Worm (Caenorhabditis elegans) whole organism, L1 larva: ENCODE results near the gene mec-7.

ENCODE experiments used
- C04F5.9 ChIP-seq: sonication (generic microtip); optimal IDR thresholded peaks from 2 replicates; lab custom pipeline; 2016; ENCODE audit warnings: missing genetic modification characterization, missing compliant biosample characterization
- aha-1 ChIP-seq: fragments of 150-350 bp; optimal IDR thresholded peaks from 2 replicates; lab custom pipeline; 2014; ENCODE audit warnings: missing biosample characterization, missing genetic modification characterization
- alr-1 ChIP-seq: fragments of 200-800 bp; sonication (Bioruptor generic); optimal IDR thresholded peaks from 2 replicates; lab custom pipeline; 2018; ENCODE audit warnings: borderline replicate concordance, mild to moderate bottlenecking, missing genetic modification characterization, missing compliant biosample characterization
- aly-2 ChIP-seq: fragments of 150-350 bp; optimal IDR thresholded peaks from 2 replicates; lab custom pipeline; 2014; ENCODE audit warnings: missing biosample characterization, missing genetic modification characterization
- ceh-8 ChIP-seq: fragments of 200-800 bp; sonication (Bioruptor generic); optimal IDR thresholded peaks from 2 replicates; lab custom pipeline; 2018; ENCODE audit warnings: mild to moderate bottlenecking, missing genetic modification characterization, moderate library complexity, missing compliant biosample characterization
- ceh-82 ChIP-seq, 3 experiments: fragments of 150-350 bp in 1 of 3; sonication (generic microtip) in 2 of 3; optimal IDR thresholded peaks; 2 replicates each; lab custom pipeline; 2014 to 2017; ENCODE audit warnings: missing biosample characterization in 3 of 3, missing genetic modification characterization in 3 of 3
- ceh-88 ChIP-seq: fragments of 200-800 bp; sonication (Bioruptor generic); IDR thresholded peaks from 2 replicates; pipeline ENCODE4 v1.3.6; 2022; ENCODE audit warnings: missing genetic modification characterization, missing compliant biosample characterization
- ces-1 ChIP-seq: fragments of 150-350 bp; optimal IDR thresholded peaks from 2 replicates; lab custom pipeline; 2014; ENCODE audit warnings: missing biosample characterization, missing genetic modification reagents, missing genetic modification characterization
- dsc-1 ChIP-seq: sonication (generic microtip); optimal IDR thresholded peaks from 2 replicates; lab custom pipeline; 2016; ENCODE audit warnings: mild to moderate bottlenecking, missing genetic modification characterization, missing compliant biosample characterization
- efl-1 ChIP-seq, 4 experiments: fragments of 150-350 bp; optimal IDR thresholded peaks in 3 of 4; peaks in 1 of 4; 1 replicate in 1 of 4; 2 replicates in 3 of 4; lab custom pipeline; 2014; ENCODE audit warnings: missing biosample characterization in 2 of 4, missing genetic modification characterization in 2 of 4, missing genetic modification reagents in 2 of 4
- efl-3 ChIP-seq: fragments of 200-800 bp; sonication (Bioruptor generic); optimal IDR thresholded peaks from 2 replicates; lab custom pipeline; 2018; ENCODE audit warnings: mild to moderate bottlenecking, missing genetic modification characterization, missing compliant biosample characterization
- egl-13 ChIP-seq: sonication (generic microtip); optimal IDR thresholded peaks from 2 replicates; lab custom pipeline; 2016; ENCODE audit warnings: missing genotype, missing genetic modification reagents, missing genetic modification characterization, missing compliant biosample characterization
- egl-27 ChIP-seq, 2 experiments: fragments of 150-350 bp in 1 of 2; sonication (generic microtip); optimal IDR thresholded peaks; 3 replicates each; lab custom pipeline; 2017 to 2018; ENCODE audit warnings: missing biosample characterization in 2 of 2, missing genetic modification characterization in 2 of 2, missing genetic modification reagents in 2 of 2
- elt-3 ChIP-seq, 6 experiments: fragments of 150-350 bp in 1 of 6; sonication (generic microtip); optimal IDR thresholded peaks; 2 replicates each; lab custom pipeline; 2017 to 2018; ENCODE audit warnings: missing biosample characterization in 6 of 6, missing genetic modification characterization in 6 of 6, inconsistent platforms in 1 of 6
- ets-5 ChIP-seq: fragments of 200-800 bp; sonication (Bioruptor generic); IDR thresholded peaks from 2 replicates; pipeline ENCODE4 v1.3.6; 2022; ENCODE audit warnings: missing genetic modification characterization, missing compliant biosample characterization
- fos-1 ChIP-seq: fragments of 150-350 bp; optimal IDR thresholded peaks from 2 replicates; lab custom pipeline; 2014; ENCODE audit warnings: missing biosample characterization, missing genetic modification characterization
- grh-1 ChIP-seq: fragments of 200-800 bp; sonication (Bioruptor generic); IDR thresholded peaks from 2 replicates; pipeline ENCODE4 v1.3.6; 2022; ENCODE audit warnings: missing genetic modification reagents, missing genetic modification characterization, missing compliant biosample characterization
- hlh-17 ChIP-seq: fragments of 200-800 bp; sonication (Bioruptor generic); optimal IDR thresholded peaks from 2 replicates; lab custom pipeline; 2018; ENCODE audit warnings: missing genetic modification characterization, mild to moderate bottlenecking, missing compliant biosample characterization, moderate library complexity, borderline replicate concordance
- hlh-4 ChIP-seq: sonication (generic microtip); optimal IDR thresholded peaks from 2 replicates; lab custom pipeline; 2016; ENCODE audit warnings: mild to moderate bottlenecking, missing genetic modification characterization, missing compliant biosample characterization
- jun-1 ChIP-seq: fragments of 150-350 bp; optimal IDR thresholded peaks from 2 replicates; lab custom pipeline; 2014; ENCODE audit warnings: missing biosample characterization, missing genetic modification reagents, missing genetic modification characterization
- lin-13 ChIP-seq: fragments of 150-350 bp; optimal IDR thresholded peaks from 2 replicates; lab custom pipeline; 2014; ENCODE audit warnings: missing biosample characterization, missing genetic modification reagents, missing genetic modification characterization
- lin-15B ChIP-seq: fragments of 150-350 bp; sonication (generic microtip); optimal IDR thresholded peaks from 3 replicates; lab custom pipeline; 2014; ENCODE audit warnings: missing biosample characterization, missing genetic modification characterization
- lin-35 ChIP-seq, 2 experiments: fragments of 150-350 bp; optimal IDR thresholded peaks; 2 replicates each; lab custom pipeline; 2014; ENCODE audit warnings: missing biosample characterization in 2 of 2, missing genetic modification characterization in 2 of 2, missing genetic modification reagents in 2 of 2
- lir-3 ChIP-seq: sonication (generic microtip); optimal IDR thresholded peaks from 2 replicates; lab custom pipeline; 2016; ENCODE audit warnings: mild to moderate bottlenecking, missing genetic modification characterization, moderate library complexity, missing compliant biosample characterization; ENCODE audit not compliant: poor library complexity
- lsy-2 ChIP-seq, 2 experiments: fragments of 150-350 bp; optimal IDR thresholded peaks; 2 replicates each; lab custom pipeline; 2014; ENCODE audit warnings: missing biosample characterization in 2 of 2, missing genetic modification characterization in 2 of 2
- mab-9 ChIP-seq: fragments of 200-800 bp; sonication (Bioruptor generic); IDR thresholded peaks from 2 replicates; pipeline ENCODE4 v1.3.6; 2022; ENCODE audit warnings: missing genetic modification reagents, missing genetic modification characterization, missing compliant biosample characterization
- mep-1 ChIP-seq: fragments of 150-350 bp; optimal IDR thresholded peaks from 2 replicates; lab custom pipeline; 2014; ENCODE audit warnings: missing biosample characterization, missing genetic modification characterization
- nhr-12 ChIP-seq: sonication (generic microtip); optimal IDR thresholded peaks from 2 replicates; lab custom pipeline; 2017; ENCODE audit warnings: missing biosample characterization, missing genetic modification characterization
- nhr-20 ChIP-seq: sonication (generic microtip); optimal IDR thresholded peaks from 2 replicates; lab custom pipeline; 2016; ENCODE audit warnings: mild to moderate bottlenecking, missing genetic modification characterization, missing compliant biosample characterization
- nhr-237 ChIP-seq: fragments of 150-350 bp; optimal IDR thresholded peaks from 2 replicates; lab custom pipeline; 2014; ENCODE audit warnings: missing biosample characterization, missing genetic modification characterization
- nhr-28 ChIP-seq: fragments of 150-350 bp; optimal IDR thresholded peaks from 2 replicates; lab custom pipeline; 2014; ENCODE audit warnings: missing biosample characterization, missing genetic modification characterization
- nhr-47 ChIP-seq: sonication (generic microtip); optimal IDR thresholded peaks from 2 replicates; lab custom pipeline; 2016; ENCODE audit warnings: mild to moderate bottlenecking, missing genetic modification characterization, moderate library complexity, missing compliant biosample characterization
- nhr-71 ChIP-seq: sonication (generic microtip); optimal IDR thresholded peaks from 2 replicates; lab custom pipeline; 2016; ENCODE audit warnings: mild to moderate bottlenecking, missing genetic modification characterization, moderate library complexity, missing compliant biosample characterization
- nhr-76 ChIP-seq: sonication (generic microtip); optimal IDR thresholded peaks from 2 replicates; lab custom pipeline; 2017; ENCODE audit warnings: missing biosample characterization, missing genetic modification characterization
- nhr-84 ChIP-seq: sonication (generic microtip); optimal IDR thresholded peaks from 2 replicates; lab custom pipeline; 2017; ENCODE audit warnings: missing biosample characterization, missing genetic modification characterization
- nhr-85 ChIP-seq: sonication (generic microtip); peaks from one replicate; lab custom pipeline; 2016; ENCODE audit warnings: missing genetic modification characterization, inconsistent platforms, missing compliant biosample characterization
- nhr-90 ChIP-seq: sonication (generic microtip); optimal IDR thresholded peaks from 2 replicates; lab custom pipeline; 2016; ENCODE audit warnings: mild to moderate bottlenecking, missing genetic modification characterization, missing compliant biosample characterization; ENCODE audit not compliant: poor library complexity
- pax-3 ChIP-seq: fragments of 200-800 bp; sonication (Bioruptor generic); optimal IDR thresholded peaks from 2 replicates; lab custom pipeline; 2018; ENCODE audit warnings: mild to moderate bottlenecking, missing genetic modification characterization, moderate library complexity, missing compliant biosample characterization
- pqm-1 ChIP-seq: sonication (generic microtip); optimal IDR thresholded peaks from 3 replicates; lab custom pipeline; 2017; ENCODE audit warnings: missing biosample characterization, missing genetic modification characterization
- rnt-1 ChIP-seq: sonication (generic microtip); optimal IDR thresholded peaks from 2 replicates; lab custom pipeline; 2016; ENCODE audit warnings: mild to moderate bottlenecking, missing genetic modification characterization, moderate library complexity, missing compliant biosample characterization
- skn-1 ChIP-seq: fragments of 150-350 bp; optimal IDR thresholded peaks from 2 replicates; lab custom pipeline; 2014; ENCODE audit warnings: missing biosample characterization, missing genetic modification characterization
- snpc-4 ChIP-seq: fragments of 150-350 bp; optimal IDR thresholded peaks from 2 replicates; lab custom pipeline; 2014; ENCODE audit warnings: missing biosample characterization, missing genetic modification characterization
- swsn-7 ChIP-seq: sonication (generic microtip); optimal IDR thresholded peaks from 2 replicates; lab custom pipeline; 2016; ENCODE audit warnings: missing genetic modification characterization, missing compliant biosample characterization
- tbx-2 ChIP-seq: sonication (generic microtip); optimal IDR thresholded peaks from 2 replicates; lab custom pipeline; 2016; ENCODE audit warnings: missing genetic modification characterization, missing compliant biosample characterization
- tlp-1 ChIP-seq: fragments of 150-350 bp; optimal IDR thresholded peaks from 2 replicates; lab custom pipeline; 2014; ENCODE audit warnings: missing biosample characterization, missing genetic modification characterization
- unc-130 ChIP-seq: fragments of 150-350 bp; optimal IDR thresholded peaks from 2 replicates; lab custom pipeline; 2017; ENCODE audit warnings: missing biosample characterization, missing genetic modification characterization, inconsistent platforms
- unc-30 ChIP-seq: sonication (generic microtip); optimal IDR thresholded peaks from 2 replicates; lab custom pipeline; 2017; ENCODE audit warnings: missing biosample characterization, missing genetic modification characterization
- unc-98 ChIP-seq: fragments of 200-800 bp; sonication (Bioruptor generic); IDR thresholded peaks from 2 replicates; pipeline ENCODE4 v1.3.6; 2022; ENCODE audit warnings: missing genetic modification characterization, missing compliant biosample characterization
- zag-1 ChIP-seq: fragments of 150-350 bp; optimal IDR thresholded peaks from 2 replicates; lab custom pipeline; 2014; ENCODE audit warnings: missing biosample characterization, missing genetic modification characterization
- zip-4 ChIP-seq: fragments of 200-800 bp; sonication (Bioruptor generic); optimal IDR thresholded peaks from 2 replicates; lab custom pipeline; 2018; ENCODE audit warnings: mild to moderate bottlenecking, missing genetic modification characterization, moderate library complexity, missing compliant biosample characterization
- ztf-11 ChIP-seq, 2 experiments: sonication (generic microtip); optimal IDR thresholded peaks; 2 replicates each; lab custom pipeline; 2016 to 2017; ENCODE audit warnings: missing genetic modification characterization in 2 of 2, missing biosample characterization in 1 of 2, missing compliant biosample characterization in 1 of 2
- ztf-4 ChIP-seq: fragments of 150-350 bp; optimal IDR thresholded peaks from 2 replicates; lab custom pipeline; 2014; ENCODE audit warnings: missing biosample characterization, missing genetic modification characterization

The mec-7 gene

DNA sequence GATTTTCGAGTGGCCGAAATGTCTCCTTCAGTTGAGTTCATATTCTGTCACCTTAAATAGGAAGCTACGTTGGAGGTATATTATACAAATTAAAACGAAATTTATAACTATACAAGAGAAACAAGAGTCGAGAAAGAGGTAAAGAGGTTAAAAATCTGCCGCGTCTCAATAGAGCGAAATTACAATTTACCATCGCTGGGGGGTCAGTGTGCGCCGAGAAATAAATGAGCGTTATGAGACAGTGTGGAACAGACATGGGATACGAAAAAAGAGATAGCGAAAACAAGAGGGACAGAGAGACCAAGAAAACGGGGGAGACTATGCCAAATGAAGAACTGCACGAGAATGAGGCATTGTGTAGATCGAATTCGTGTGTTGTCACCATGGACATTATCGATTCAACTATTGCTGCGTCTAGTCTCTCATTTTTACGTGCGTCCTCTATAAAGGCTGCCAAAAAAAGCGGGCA, 11.4 kb upstream of the mec-7 start, which contains the start of gene ZK154.5 (continued):
- no peak for TF ChIP-seq lir-3
- peak; percentile 58 to 74 for TF ChIP-seq lin-35 (GFP tag; optimal IDR thresholded peaks at IDR 0.05; lab: Kevin White, UChicago)
- no peak for TF ChIP-seq dsc-1 (tag; lab: Kevin White, UChicago)
- TF ChIP-seq nhr-28 (tag; lab: Kevin White, UChicago): no peak
- no peak for TF ChIP-seq lin-15B (tag; lab: Kevin White, UChicago)
- TF ChIP-seq nhr-90: no peak
- no peak for TF ChIP-seq unc-130 (tag; lab: Kevin White, UChicago)
- no peak for TF ChIP-seq aly-2 (tag; lab: Kevin White, UChicago)
- TF ChIP-seq nhr-20 (tag; lab: Kevin White, UChicago): peak; percentile 59
- TF ChIP-seq fos-1 (tag; lab: Kevin White, UChicago): no peak
- peak in 1 of 2 experiments; percentile 16 for TF ChIP-seq ztf-11 (tag; optimal IDR thresholded peaks at IDR 0.05; lab: Kevin White, UChicago)
- no peak for TF ChIP-seq ets-5 (GFP tag; lab: Robert Waterston, UW)
- no peak for TF ChIP-seq ztf-4 (tag; lab: Kevin White, UChicago)
- peak; percentile 36 for TF ChIP-seq nhr-85 (tag; lab: Kevin White, UChicago)
- no peak for TF ChIP-seq alr-1 (tag; lab: Kevin White, UChicago)
- TF ChIP-seq nhr-84: no peak
- no peak for TF ChIP-seq tlp-1 (tag; lab: Kevin White, UChicago)
- no peak for TF ChIP-seq zip-4 (GFP tag; lab: Kevin White, UChicago)
- TF ChIP-seq swsn-7 (tag; lab: Kevin White, UChicago): peak; percentile 49
- no peak for TF ChIP-seq snpc-4 (tag; lab: Kevin White, UChicago)
- TF ChIP-seq nhr-237 (tag; lab: Kevin White, UChicago): no peak
- no peak for TF ChIP-seq mab-9
- TF ChIP-seq tbx-2 (tag; lab: Kevin White, UChicago): peak; percentile 39
- peak; percentile 18 to 61 for TF ChIP-seq lsy-2 (tag; optimal IDR thresholded peaks at IDR 0.05; lab: Kevin White, UChicago)
- TF ChIP-seq nhr-12: no peak
- no peak for TF ChIP-seq jun-1 (tag; lab: Kevin White, UChicago)
- no peak for TF ChIP-seq zag-1 (tag; lab: Kevin White, UChicago)
- no peak for TF ChIP-seq unc-98 (GFP tag; lab: Robert Waterston, UW)
- TF ChIP-seq aha-1: no peak
- peak in 1 of 6 experiments; percentile 50 for TF ChIP-seq elt-3 (tag; optimal IDR thresholded peaks at IDR 0.05; lab: Kevin White, UChicago)
- TF ChIP-seq grh-1 (GFP tag; lab: Robert Waterston, UW): no peak
- TF ChIP-seq nhr-47: peak; percentile 41
- peak; percentile 62 for TF ChIP-seq mep-1 (tag; lab: Kevin White, UChicago)
- TF ChIP-seq ceh-88 (GFP tag; lab: Robert Waterston, UW): no peak
- peak; percentile 59 for TF ChIP-seq nhr-71 (tag; lab: Kevin White, UChicago)
- no peak for TF ChIP-seq unc-30 (tag; lab: Kevin White, UChicago)
- TF ChIP-seq pax-3 (tag; lab: Kevin White, UChicago): no peak
- TF ChIP-seq ceh-82 (tag; optimal IDR thresholded peaks at IDR 0.05; lab: Kevin White, UChicago): peak in 1 of 3 experiments; percentile 38
- TF ChIP-seq hlh-4 (tag; lab: Kevin White, UChicago): no peak
- no peak for TF ChIP-seq ceh-8
- TF ChIP-seq C04F5.9 (tag; lab: Kevin White, UChicago): no peak
- TF ChIP-seq pqm-1 (tag; lab: Kevin White, UChicago): no peak
- TF ChIP-seq efl-3 (GFP tag; lab: Kevin White, UChicago): no peak
- peak; percentile 44 to 84 for TF ChIP-seq efl-1 (optimal IDR thresholded peaks at IDR 0.05; lab: Kevin White, UChicago)
- TF ChIP-seq efl-1 (GFP tag; optimal IDR thresholded peaks at IDR 0.05 in 1 of 2; lab: Kevin White, UChicago): peak in 1 of 2 experiments; percentile 19
- TF ChIP-seq rnt-1 (tag; lab: Kevin White, UChicago): peak; percentile 31
- TF ChIP-seq egl-13 (tag; lab: Kevin White, UChicago): no peak
- TF ChIP-seq nhr-76 (tag; lab: Kevin White, UChicago): no peak
- no peak for TF ChIP-seq hlh-17 (GFP tag; lab: Kevin White, UChicago)
- no peak for TF ChIP-seq lin-13 (GFP tag; lab: Kevin White, UChicago)
- TF ChIP-seq ces-1 (GFP tag; lab: Kevin White, UChicago): no peak
- peak; percentile 15 for TF ChIP-seq skn-1 (tag; lab: Kevin White, UChicago)
- no peak for TF ChIP-seq egl-27 (tag; optimal IDR thresholded peaks at IDR 0.05; lab: Kevin White, UChicago)
